Worm (Caenorhabditis elegans) whole organism, L4 larva: ENCODE results near the gene acr-20.

Source experiments
- Y48G9A.11 ChIP-seq: fragments of 200-800 bp; sonication (Bioruptor generic); IDR thresholded peaks from 2 replicates; pipeline ENCODE4 v1.3.6; 2022; ENCODE audit warnings: missing genetic modification reagents, missing genetic modification characterization, missing compliant biosample characterization
- arid-1 ChIP-seq: fragments of 200-800 bp; sonication (Bioruptor generic); conservative IDR thresholded peaks from 2 replicates; pipeline ENCODE4 v1.3.6; 2022; ENCODE audit warnings: missing genetic modification reagents, missing genetic modification characterization, missing compliant biosample characterization
- attf-4 ChIP-seq: sonication (generic microtip); optimal IDR thresholded peaks from 3 replicates; lab custom pipeline; 2017; ENCODE audit warnings: missing biosample characterization, missing genetic modification characterization
- ceh-28 ChIP-seq: fragments of 150-350 bp; optimal IDR thresholded peaks from 2 replicates; lab custom pipeline; 2014; ENCODE audit warnings: missing biosample characterization, missing genetic modification reagents, missing genetic modification characterization
- lsy-2 ChIP-seq, 2 experiments: fragments of 150-350 bp in 1 of 2; sonication (generic microtip) in 1 of 2; optimal IDR thresholded peaks; 2 replicates each; lab custom pipeline; 2014 to 2017; ENCODE audit warnings: missing biosample characterization in 2 of 2, missing genetic modification characterization in 2 of 2
- tra-1 ChIP-seq: fragments of 200-800 bp; sonication (Bioruptor generic); IDR thresholded peaks from 2 replicates; pipeline ENCODE4 v1.3.6; 2022; ENCODE audit warnings: missing genetic modification reagents, missing genetic modification characterization, missing compliant biosample characterization
- unc-130 ChIP-seq: sonication (generic microtip); optimal IDR thresholded peaks from 2 replicates; lab custom pipeline; 2016; ENCODE audit warnings: missing genetic modification reagents, missing genetic modification characterization, missing compliant biosample characterization

ce11 chrII:14361719-14362118 lies 16.0 kb downstream of the acr-20 start, which contains the start of gene tebp-1:
- TF ChIP-seq unc-130 (no peak), Y48G9A.11 (GFP tag; lab: Robert Waterston, UW) (no peak), lsy-2 (tag; optimal IDR thresholded peaks at IDR 0.05; lab: Kevin White, UChicago) (no peak), arid-1 (GFP tag; lab: Robert Waterston, UW) (no peak), tra-1 (GFP tag; lab: Robert Waterston, UW) (no peak), ceh-28 (tag; lab: Kevin White, UChicago) (no peak), attf-4 (no peak)
